Worm (Caenorhabditis elegans): ENCODE measurements around the gene otub-1.

otub-1 gene

ce11 chrV:15054733-15055132 lies 11.4 kb upstream of the otub-1 start:
- no peak for TF ChIP-seq daf-12 (tag; optimal IDR thresholded peaks at IDR 0.05)
- no peak for TF ChIP-seq ztf-4 (tag; optimal IDR thresholded peaks at IDR 0.05)
- no peak for TF ChIP-seq aly-2 (tag; optimal IDR thresholded peaks at IDR 0.05)
- TF ChIP-seq nfya-1 (tag; optimal IDR thresholded peaks at IDR 0.05; ENCODE audit: insufficient read depth), result no peak
- TF ChIP-seq snpc-4 (tag; optimal IDR thresholded peaks at IDR 0.05), result no peak
- no peak for TF ChIP-seq nhr-12 (tag; optimal IDR thresholded peaks at IDR 0.05)
- no peak for TF ChIP-seq unc-39 (tag; optimal IDR thresholded peaks at IDR 0.05)
- TF ChIP-seq hmg-11 (tag; optimal IDR thresholded peaks at IDR 0.05), result no peak
- no peak for TF ChIP-seq fkh-2 (tag; optimal IDR thresholded peaks at IDR 0.05)
- no peak for TF ChIP-seq ceh-82 (tag; optimal IDR thresholded peaks at IDR 0.05)
- TF ChIP-seq unc-62 (GFP tag; optimal IDR thresholded peaks at IDR 0.05), result no peak

ce11 chrV:15055873-15056272 lies 10.2 kb upstream of the otub-1 start, which contains the start of gene C25D7.16:
Gene C25D7.16 (plus strand): TSS chrV:15056173.
- no peak for TF ChIP-seq nhr-237 (tag; optimal IDR thresholded peaks at IDR 0.05)
- TF ChIP-seq fkh-2 (tag; optimal IDR thresholded peaks at IDR 0.05), result no peak
- no peak for TF ChIP-seq eor-1 (tag; optimal IDR thresholded peaks at IDR 0.05)
- no peak for TF ChIP-seq ztf-11 (tag; optimal IDR thresholded peaks at IDR 0.05)

- TF ChIP-seq ama-1 (optimal IDR thresholded peaks at IDR 0.05) (no peak), nhr-76 (tag; optimal IDR thresholded peaks at IDR 0.05) (no peak), nhr-77 (tag; optimal IDR thresholded peaks at IDR 0.05) (no peak), jun-1 (tag; optimal IDR thresholded peaks at IDR 0.05) (no peak)
Measured at ce11 chrV:15056346-15056839, 9.7 kb upstream of the otub-1 start.

DNA sequence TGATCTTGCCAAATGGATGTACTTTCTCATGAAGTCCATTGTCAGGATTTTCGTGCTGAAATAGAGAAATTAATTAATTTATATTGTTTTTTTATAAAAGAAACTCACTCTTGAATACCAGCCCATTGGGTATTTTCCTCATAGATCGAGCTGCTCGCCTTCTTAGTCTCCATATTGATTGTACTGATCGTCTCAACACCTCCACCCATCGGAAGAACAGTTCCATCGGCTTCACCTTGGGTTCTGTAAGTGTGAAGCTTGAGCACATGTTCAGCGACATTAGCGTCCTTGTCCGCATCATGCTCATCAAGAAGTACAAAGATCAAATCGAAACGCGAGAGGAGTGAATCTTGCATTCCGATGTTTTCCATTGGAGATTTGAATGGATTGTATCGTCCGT lies 8.4 kb upstream of the otub-1 start:
- TF ChIP-seq nhr-11 (tag; optimal IDR thresholded peaks at IDR 0.05) (no peak), nhr-237 (tag; optimal IDR thresholded peaks at IDR 0.05) (no peak), ceh-9 (tag; optimal IDR thresholded peaks at IDR 0.05) (no peak), hmg-11 (tag; optimal IDR thresholded peaks at IDR 0.05) (no peak)

DNA sequence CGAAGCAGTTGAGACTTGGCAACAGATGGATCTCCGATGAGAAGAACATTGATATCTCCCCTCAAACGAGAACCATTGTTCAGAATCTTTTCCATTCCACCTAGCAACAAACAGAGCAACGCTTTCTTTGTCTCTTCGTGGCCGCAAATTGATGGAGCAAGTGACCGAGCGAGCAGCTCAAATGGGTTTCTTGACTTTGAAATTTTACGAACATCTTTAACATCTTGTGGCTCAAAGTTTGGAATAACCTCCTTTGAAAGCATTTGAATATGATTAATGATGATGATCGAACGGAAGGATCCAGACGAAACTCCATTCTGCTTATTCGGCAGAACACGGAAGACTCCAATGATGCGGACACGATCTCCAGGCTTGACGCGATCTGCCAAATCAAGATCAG lies 7.7 kb upstream of the otub-1 start:
- TF ChIP-seq ceh-82 (tag; optimal IDR thresholded peaks at IDR 0.05) (no peak), nhr-67 (tag; optimal IDR thresholded peaks at IDR 0.05) (no peak), nhr-23 (tag; optimal IDR thresholded peaks at IDR 0.05) (no peak), nhr-11 (tag; optimal IDR thresholded peaks at IDR 0.05) (no peak), nhr-25 (tag; optimal IDR thresholded peaks at IDR 0.05) (no peak), nfya-1 (tag; optimal IDR thresholded peaks at IDR 0.05; ENCODE audit: insufficient read depth) (no peak), hmg-11 (tag; optimal IDR thresholded peaks at IDR 0.05) (no peak)

- TF ChIP-seq fkh-2 (tag; optimal IDR thresholded peaks at IDR 0.05) (no peak), lin-39 (tag; optimal IDR thresholded peaks at IDR 0.05) (no peak), ZK546.5 (tag; optimal IDR thresholded peaks at IDR 0.05) (no peak), fkh-10 (GFP tag; optimal IDR thresholded peaks at IDR 0.05) (no peak)
Measured at ce11 chrV:15058965-15059364, 7.1 kb upstream of the otub-1 start.

DNA sequence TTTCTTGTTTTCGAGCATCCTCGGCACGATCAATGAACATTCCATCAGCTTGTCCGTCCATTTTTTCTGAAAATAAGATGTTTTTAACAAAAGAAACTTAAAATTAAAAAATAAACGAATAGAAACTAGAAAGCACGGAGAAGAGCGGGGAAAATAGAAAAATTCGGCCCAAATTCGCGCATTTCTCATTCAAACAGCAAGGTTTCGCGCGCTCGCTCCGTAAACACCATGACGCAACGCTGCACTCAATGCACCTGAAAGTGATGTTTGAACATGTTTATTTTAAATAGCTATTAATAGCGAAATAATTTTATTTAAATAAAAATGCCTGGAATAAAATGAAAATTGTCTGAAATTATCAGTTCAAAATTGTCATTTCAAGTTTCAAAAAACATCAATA lies 6.6 kb upstream of the otub-1 start, which contains the start of the genes mcm-3 and C25D7.15:
TSS of gene mcm-3 (minus strand) at position 66 of the 400 bp plus-strand sequence.
TSS of gene C25D7.15 (plus strand) at position 275 of the 400 bp plus-strand sequence.
- TF ChIP-seq tbx-2 (tag; optimal IDR thresholded peaks at IDR 0.05) (no peak), nhr-25 (tag; optimal IDR thresholded peaks at IDR 0.05) (peak; percentile 28), pha-4 (tag; optimal IDR thresholded peaks at IDR 0.05) (peak; percentile 66), fkh-2 (tag; optimal IDR thresholded peaks at IDR 0.05) (no peak), mml-1 (tag; optimal IDR thresholded peaks at IDR 0.05) (no peak), mdl-1 (tag; optimal IDR thresholded peaks at IDR 0.05) (no peak), unc-62 (GFP tag; optimal IDR thresholded peaks at IDR 0.05) (no peak), nhr-23 (tag; optimal IDR thresholded peaks at IDR 0.05) (peak; percentile 41), daf-12 (tag; optimal IDR thresholded peaks at IDR 0.05) (no peak), ztf-4 (tag; optimal IDR thresholded peaks at IDR 0.05) (no peak), nhr-237 (tag; optimal IDR thresholded peaks at IDR 0.05) (no peak), lin-15B (tag; optimal IDR thresholded peaks at IDR 0.05) (peak; percentile 28), elt-2 (tag; optimal IDR thresholded peaks at IDR 0.05) (peak; percentile 3)

Data from whole organism, L3 larva.